Worm (Caenorhabditis elegans): ENCODE data around the gene mai-1.
A peak's percentile ranks its signal among the peaks of the same experiment; 100 is the strongest.

mai-1 gene

ce11 chrX:3127626-3128142, 11.3 kb upstream of the mai-1 start (continued):
- TF ChIP-seq zag-1 (tag; optimal IDR thresholded peaks at IDR 0.05) (peak; percentile 60), sea-2 (GFP tag; optimal IDR thresholded peaks at IDR 0.05) (no peak), lsy-12 (tag; optimal IDR thresholded peaks at IDR 0.05) (peak; percentile 92), ceh-28 (tag; optimal IDR thresholded peaks at IDR 0.05) (peak; percentile 80), fos-1 (tag; optimal IDR thresholded peaks at IDR 0.05) (peak; percentile 93), nhr-12 (tag; optimal IDR thresholded peaks at IDR 0.05) (no peak), tbx-2 (tag; optimal IDR thresholded peaks at IDR 0.05) (peak; percentile 86), ama-1 (optimal IDR thresholded peaks at IDR 0.05) (peak; percentile 29), aly-2 (tag; optimal IDR thresholded peaks at IDR 0.05) (peak; percentile 11), nhr-67 (tag; optimal IDR thresholded peaks at IDR 0.05) (no peak), ztf-11 (tag; optimal IDR thresholded peaks at IDR 0.05) (no peak), eor-1 (tag; optimal IDR thresholded peaks at IDR 0.05) (no peak), ztf-4 (tag; optimal IDR thresholded peaks at IDR 0.05) (peak; percentile 76), nhr-25 (tag; optimal IDR thresholded peaks at IDR 0.05) (peak; percentile 95), ceh-82 (tag; optimal IDR thresholded peaks at IDR 0.05) (peak; percentile 68), nhr-76 (tag; optimal IDR thresholded peaks at IDR 0.05) (no peak), pha-4 (tag; optimal IDR thresholded peaks at IDR 0.05) (peak; percentile 98), fkh-2 (tag; optimal IDR thresholded peaks at IDR 0.05) (peak; percentile 28), R02D3.7 (tag; optimal IDR thresholded peaks at IDR 0.05) (peak; percentile 43), nfya-1 (tag; optimal IDR thresholded peaks at IDR 0.05; ENCODE audit: insufficient read depth) (peak; percentile 92), snpc-4 (tag; optimal IDR thresholded peaks at IDR 0.05) (peak; percentile 51), elt-2 (tag; optimal IDR thresholded peaks at IDR 0.05) (peak; percentile 92)

- TF ChIP-seq ZK546.5 (tag; optimal IDR thresholded peaks at IDR 0.05) = no peak
- TF ChIP-seq nhr-77 (tag; optimal IDR thresholded peaks at IDR 0.05) = no peak
- TF ChIP-seq tbx-2 (tag; optimal IDR thresholded peaks at IDR 0.05) = no peak
- TF ChIP-seq nhr-23 (tag; optimal IDR thresholded peaks at IDR 0.05) = no peak
- no peak for TF ChIP-seq ztf-11 (tag; optimal IDR thresholded peaks at IDR 0.05)
- TF ChIP-seq pqm-1 (tag; optimal IDR thresholded peaks at IDR 0.05) = peak; percentile 47
Observed at ce11 chrX:3126979-3127378, 10.6 kb upstream of the mai-1 start, which contains the start of gene spc-1. spc-1 (minus strand) TSS chrX:3127079.

- peak; percentile 49 for TF ChIP-seq nfya-1 (tag; optimal IDR thresholded peaks at IDR 0.05; ENCODE audit: insufficient read depth)
- peak; percentile 54 for TF ChIP-seq hmg-11 (tag; optimal IDR thresholded peaks at IDR 0.05)
- peak; percentile 12 for TF ChIP-seq fkh-10 (GFP tag; optimal IDR thresholded peaks at IDR 0.05)
- TF ChIP-seq lsy-12 (tag; optimal IDR thresholded peaks at IDR 0.05) = no peak
- peak; percentile 89 for TF ChIP-seq lin-39 (tag; optimal IDR thresholded peaks at IDR 0.05)
- TF ChIP-seq aly-2 (tag; optimal IDR thresholded peaks at IDR 0.05) = no peak
- no peak for TF ChIP-seq unc-39 (tag; optimal IDR thresholded peaks at IDR 0.05)
Observed at ce11 chrX:3126233-3126632, 9.8 kb upstream of the mai-1 start.

ce11 chrX:3119606-3120005, 3.2 kb upstream of the mai-1 start:
- TF ChIP-seq ZK546.5 (tag; optimal IDR thresholded peaks at IDR 0.05) (no peak), unc-39 (tag; optimal IDR thresholded peaks at IDR 0.05) (no peak), ceh-28 (tag; optimal IDR thresholded peaks at IDR 0.05) (no peak), aly-2 (tag; optimal IDR thresholded peaks at IDR 0.05) (no peak), lin-39 (tag; optimal IDR thresholded peaks at IDR 0.05) (no peak), nhr-237 (tag; optimal IDR thresholded peaks at IDR 0.05) (no peak), nhr-28 (tag; optimal IDR thresholded peaks at IDR 0.05) (no peak), elt-1 (tag; optimal IDR thresholded peaks at IDR 0.05) (no peak), elt-2 (tag; optimal IDR thresholded peaks at IDR 0.05) (no peak), R02D3.7 (tag; optimal IDR thresholded peaks at IDR 0.05) (no peak), nhr-11 (tag; optimal IDR thresholded peaks at IDR 0.05) (no peak), nhr-76 (tag; optimal IDR thresholded peaks at IDR 0.05) (no peak), ceh-82 (tag; optimal IDR thresholded peaks at IDR 0.05) (no peak), lin-15B (tag; optimal IDR thresholded peaks at IDR 0.05) (no peak), nhr-67 (tag; optimal IDR thresholded peaks at IDR 0.05) (no peak), ceh-16 (tag; optimal IDR thresholded peaks at IDR 0.05) (no peak), nhr-43 (tag; optimal IDR thresholded peaks at IDR 0.05; ENCODE audit: poor library complexity, severe bottlenecking) (no peak), mdl-1 (tag; optimal IDR thresholded peaks at IDR 0.05) (no peak)
